Worm (Caenorhabditis elegans) whole organism, L4 larva: ENCODE results near the gene T21C12.8.

Experiments
- attf-4 ChIP-seq: sonication (generic microtip); optimal IDR thresholded peaks from 3 replicates; lab custom pipeline; 2017; ENCODE audit warnings: missing biosample characterization, missing genetic modification characterization
- nhr-28 ChIP-seq: fragments of 150-350 bp; optimal IDR thresholded peaks from 2 replicates; lab custom pipeline; 2014; ENCODE audit warnings: missing biosample characterization, missing genetic modification characterization
- ztf-11 ChIP-seq: fragments of 150-350 bp; optimal IDR thresholded peaks from 2 replicates; lab custom pipeline; 2014; ENCODE audit warnings: missing biosample characterization, missing genetic modification characterization

DNA sequence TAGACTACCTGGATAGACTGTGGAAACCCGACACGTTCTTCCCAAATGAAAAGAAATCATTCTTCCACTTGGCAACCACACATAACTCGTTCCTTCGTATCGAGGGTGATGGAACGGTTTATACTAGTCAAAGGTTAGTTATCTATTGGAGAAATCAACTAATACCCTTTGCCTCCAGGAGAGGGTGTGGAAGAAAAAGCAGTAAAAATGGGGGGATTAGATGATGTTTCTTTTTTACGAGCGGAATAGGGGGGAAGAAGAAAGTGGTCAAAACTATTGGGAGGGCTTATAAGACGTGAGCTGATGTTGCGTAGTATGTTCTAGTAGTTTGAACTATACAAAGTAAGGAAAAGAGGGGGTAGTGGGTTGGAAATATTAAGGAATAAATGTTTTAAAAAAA is 29.8 kb downstream of the T21C12.8 start:
- TF ChIP-seq nhr-28, result no peak
- no peak for TF ChIP-seq attf-4 (tag; lab: Kevin White, UChicago)
- TF ChIP-seq ztf-11 (tag; lab: Kevin White, UChicago), result no peak
